Fruit fly (Drosophila melanogaster) whole organism, embryonic: ENCODE data around the gene LIMK1.

Experiments used
- Ada2b ChIP-seq: fragments of 200-800 bp; sonication (Bioruptor generic); IDR thresholded peaks from 2 replicates; pipeline ENCODE4 v1.3.6; 2022; ENCODE audit warnings: missing biosample characterization, missing genetic modification characterization
- C15 ChIP-seq: fragments of 200-800 bp; sonication (Bioruptor generic); IDR thresholded peaks from 3 replicates; pipeline ENCODE4 v1.3.6; 2022; ENCODE audit warnings: missing biosample characterization, missing genetic modification characterization
- CG10543 ChIP-seq: fragments of 200-800 bp; sonication (Bioruptor generic); optimal IDR thresholded peaks from 3 replicates; lab custom pipeline; 2017; ENCODE audit warnings: missing biosample characterization, mild to moderate bottlenecking, missing genetic modification characterization, moderate library complexity
- CG12391 ChIP-seq: fragments of 200-800 bp; sonication (Bioruptor generic); optimal IDR thresholded peaks from 3 replicates; lab custom pipeline; 2018; ENCODE audit warnings: missing biosample characterization, mild to moderate bottlenecking, missing genetic modification characterization, moderate library complexity
- CG13287 ChIP-seq: fragments of 200-800 bp; sonication (Bioruptor generic); IDR thresholded peaks from 2 replicates; pipeline ENCODE4 v1.3.6; 2022; ENCODE audit warnings: missing biosample characterization, missing genetic modification characterization; ENCODE audit not compliant: partially characterized antibody
- CG16813 ChIP-seq: fragments of 200-800 bp; sonication (Bioruptor generic); IDR thresholded peaks from 3 replicates; pipeline ENCODE4 v1.3.6; 2022; ENCODE audit warnings: missing biosample characterization, missing genetic modification characterization; ENCODE audit not compliant: partially characterized antibody
- CG17361 ChIP-seq: fragments of 200-800 bp; sonication (Bioruptor generic); IDR thresholded peaks from 3 replicates; pipeline ENCODE4 v1.3.6; 2022; ENCODE audit warnings: missing biosample characterization, missing genetic modification characterization
- CG17385 ChIP-seq: fragments of 200-800 bp; sonication (Bioruptor generic); optimal IDR thresholded peaks from 3 replicates; lab custom pipeline; 2018; ENCODE audit warnings: missing biosample characterization, mild to moderate bottlenecking, missing genetic modification characterization
- CG17802 ChIP-seq: fragments of 200-800 bp; sonication (Bioruptor generic); optimal IDR thresholded peaks from 2 replicates; lab custom pipeline; 2018; ENCODE audit warnings: missing biosample characterization, mild to moderate bottlenecking, missing genetic modification characterization, moderate library complexity
- CG2120 ChIP-seq: fragments of 200-800 bp; sonication (Bioruptor generic); optimal IDR thresholded peaks from 3 replicates; lab custom pipeline; 2016; ENCODE audit warnings: missing biosample characterization, missing genetic modification characterization
- CG2129 ChIP-seq: fragments of 200-800 bp; sonication (Bioruptor generic); IDR thresholded peaks from 2 replicates; pipeline ENCODE4 v1.3.6; 2022; ENCODE audit warnings: missing biosample characterization, missing genetic modification characterization; ENCODE audit not compliant: partially characterized antibody
- CG3838 ChIP-seq: fragments of 200-800 bp; sonication (Bioruptor generic); optimal IDR thresholded peaks from 3 replicates; lab custom pipeline; 2016; ENCODE audit warnings: missing biosample characterization, missing genetic modification characterization
- CG3847 ChIP-seq: fragments of 200-800 bp; sonication (Bioruptor generic); IDR thresholded peaks from 2 replicates; pipeline ENCODE4 v1.3.6; 2022; ENCODE audit warnings: missing biosample characterization, missing genetic modification characterization
- CG4617 ChIP-seq: fragments of 200-800 bp; sonication (Bioruptor generic); optimal IDR thresholded peaks from 3 replicates; lab custom pipeline; 2016; ENCODE audit warnings: missing biosample characterization, missing genetic modification characterization, borderline replicate concordance
- CG4820 ChIP-seq: fragments of 200-800 bp; sonication (Bioruptor generic); optimal IDR thresholded peaks from 3 replicates; lab custom pipeline; 2016; ENCODE audit warnings: missing biosample characterization, missing genetic modification characterization
- CG5180 ChIP-seq: fragments of 200-800 bp; sonication (Bioruptor generic); optimal IDR thresholded peaks from 3 replicates; lab custom pipeline; 2017; ENCODE audit warnings: missing biosample characterization, missing genetic modification characterization, mild to moderate bottlenecking, moderate library complexity, missing genetic modification reagents
- CG8359 ChIP-seq: fragments of 200-800 bp; sonication (Bioruptor generic); optimal IDR thresholded peaks from 2 replicates; lab custom pipeline; 2017; ENCODE audit warnings: missing biosample characterization, mild to moderate bottlenecking, missing genetic modification characterization, borderline replicate concordance
- CG8478 ChIP-seq: fragments of >200 bp; optimal IDR thresholded peaks from 2 replicates; lab custom pipeline; 2018
- CG9727 ChIP-seq: fragments of 200-800 bp; sonication (Bioruptor generic); optimal IDR thresholded peaks from 3 replicates; lab custom pipeline; 2017; ENCODE audit warnings: missing biosample characterization, mild to moderate bottlenecking, missing genetic modification characterization
- D19A ChIP-seq: fragments of 200-800 bp; optimal IDR thresholded peaks from 3 replicates; lab custom pipeline; 2019; ENCODE audit warnings: missing biosample characterization, mild to moderate bottlenecking, missing genetic modification characterization, moderate library complexity
- Dad ChIP-seq: fragments of 200-800 bp; sonication (Bioruptor generic); optimal IDR thresholded peaks from 3 replicates; lab custom pipeline; 2016; ENCODE audit warnings: missing biosample characterization, missing genetic modification characterization
- Deaf1 ChIP-seq: fragments of 200-800 bp; optimal IDR thresholded peaks from 3 replicates; lab custom pipeline; 2019; ENCODE audit warnings: missing biosample characterization, mild to moderate bottlenecking, missing genetic modification characterization, moderate library complexity
- E2f1 ChIP-seq: fragments of 200-800 bp; sonication (Bioruptor generic); IDR thresholded peaks from 2 replicates; pipeline ENCODE4 v1.3.6; 2022; ENCODE audit warnings: missing biosample characterization, missing genetic modification characterization
- E2f2 ChIP-seq: fragments of 200-800 bp; sonication (Bioruptor generic); IDR thresholded peaks from 2 replicates; pipeline ENCODE4 v1.3.6; 2022; ENCODE audit warnings: missing biosample characterization, missing genetic modification characterization
- H15 ChIP-seq: fragments of 200-800 bp; sonication (Bioruptor generic); IDR thresholded peaks from 3 replicates; pipeline ENCODE4 v1.3.6; 2022; ENCODE audit warnings: missing biosample characterization, missing genetic modification characterization
- MBD-R2 ChIP-seq: fragments of 200-800 bp; sonication (Bioruptor generic); IDR thresholded peaks from 2 replicates; pipeline ENCODE4 v1.3.6; 2022; ENCODE audit warnings: missing biosample characterization, missing genetic modification characterization
- Meics ChIP-seq: fragments of 200-800 bp; sonication (Bioruptor generic); optimal IDR thresholded peaks from 2 replicates; lab custom pipeline; 2017; ENCODE audit warnings: missing biosample characterization, mild to moderate bottlenecking, missing genetic modification characterization
- Oaz ChIP-seq: fragments of 200-800 bp; sonication (Bioruptor generic); IDR thresholded peaks from 2 replicates; pipeline ENCODE4 v1.3.6; 2022; ENCODE audit warnings: missing biosample characterization, missing genetic modification characterization
- PHDP ChIP-seq: fragments of 200-800 bp; sonication (Bioruptor generic); optimal IDR thresholded peaks from 3 replicates; lab custom pipeline; 2018; ENCODE audit warnings: missing biosample characterization, mild to moderate bottlenecking, missing genetic modification characterization, moderate library complexity
- Sry-β ChIP-seq: fragments of 200-800 bp; sonication (Bioruptor generic); optimal IDR thresholded peaks from 2 replicates; lab custom pipeline; 2018; ENCODE audit warnings: missing biosample characterization, mild to moderate bottlenecking, missing genetic modification characterization, moderate library complexity
- aop ChIP-seq: fragments of 200-800 bp; sonication (Bioruptor generic); IDR thresholded peaks from 2 replicates; pipeline ENCODE4 v1.3.6; 2022; ENCODE audit warnings: missing biosample characterization, missing genetic modification characterization
- ato ChIP-seq: fragments of 200-800 bp; sonication (Bioruptor generic); IDR thresholded peaks from 2 replicates; pipeline ENCODE4 v1.3.6; 2022; ENCODE audit warnings: missing biosample characterization, missing genetic modification characterization; ENCODE audit not compliant: partially characterized antibody
- bab2 ChIP-seq: fragments of 200-800 bp; sonication (Bioruptor generic); optimal IDR thresholded peaks from 2 replicates; lab custom pipeline; 2016; ENCODE audit warnings: missing biosample characterization, missing genetic modification characterization
- br ChIP-seq: fragments of >200 bp; optimal IDR thresholded peaks from 2 replicates; lab custom pipeline; 2017
- cas ChIP-seq: fragments of 200-800 bp; sonication (Bioruptor generic); IDR thresholded peaks from 2 replicates; pipeline ENCODE4 v1.3.6; 2022; ENCODE audit warnings: missing biosample characterization, missing genetic modification characterization
- danr ChIP-seq: fragments of 200-800 bp; sonication (Bioruptor generic); IDR thresholded peaks from 2 replicates; pipeline ENCODE4 v1.3.6; 2022; ENCODE audit warnings: missing biosample characterization, missing genetic modification characterization
- eyg ChIP-seq: fragments of 200-800 bp; sonication (Bioruptor generic); optimal IDR thresholded peaks from 3 replicates; lab custom pipeline; 2016; ENCODE audit warnings: missing biosample characterization, missing genetic modification characterization
- gce ChIP-seq: fragments of 200-800 bp; sonication (Bioruptor generic); IDR thresholded peaks from 3 replicates; pipeline ENCODE4 v1.3.6; 2022; ENCODE audit warnings: missing biosample characterization, missing genetic modification characterization
- gcm2 ChIP-seq: fragments of 200-800 bp; sonication (Bioruptor generic); optimal IDR thresholded peaks from 2 replicates; lab custom pipeline; 2016; ENCODE audit warnings: missing biosample characterization, missing genetic modification characterization
- knrl ChIP-seq: fragments of 200-800 bp; sonication (Bioruptor generic); IDR thresholded peaks from 3 replicates; pipeline ENCODE4 v1.3.6; 2022; ENCODE audit warnings: missing biosample characterization, missing genetic modification characterization; ENCODE audit not compliant: partially characterized antibody
- lmd ChIP-seq: fragments of 200-800 bp; sonication (Bioruptor generic); IDR thresholded peaks from 2 replicates; pipeline ENCODE4 v1.3.6; 2022; ENCODE audit warnings: missing biosample characterization, missing genetic modification characterization
- mld ChIP-seq: fragments of 200-800 bp; sonication (Bioruptor generic); IDR thresholded peaks from 3 replicates; pipeline ENCODE4 v1.3.6; 2022; ENCODE audit warnings: missing biosample characterization, missing genetic modification characterization; ENCODE audit not compliant: partially characterized antibody
- seq ChIP-seq: fragments of 200-800 bp; sonication (Bioruptor generic); IDR thresholded peaks from 2 replicates; pipeline ENCODE4 v1.3.6; 2022; ENCODE audit warnings: missing biosample characterization, missing genetic modification characterization
- stwl ChIP-seq: fragments of 200-800 bp; sonication (Bioruptor generic); optimal IDR thresholded peaks from 3 replicates; lab custom pipeline; 2018; ENCODE audit warnings: missing biosample characterization, mild to moderate bottlenecking, missing genetic modification characterization, moderate library complexity
- sug ChIP-seq: fragments of 200-800 bp; optimal IDR thresholded peaks from 2 replicates; lab custom pipeline; 2019; ENCODE audit warnings: missing biosample characterization, mild to moderate bottlenecking, missing genetic modification characterization, moderate library complexity
- trh ChIP-seq: fragments of 200-800 bp; sonication (Bioruptor generic); optimal IDR thresholded peaks from 2 replicates; lab custom pipeline; 2016; ENCODE audit warnings: missing biosample characterization, missing genetic modification characterization
- wdn ChIP-seq: fragments of 200-800 bp; sonication (Bioruptor generic); IDR thresholded peaks from 2 replicates; pipeline ENCODE4 v1.3.6; 2022; ENCODE audit warnings: missing biosample characterization, missing genetic modification characterization
- z ChIP-seq: fragments of 200-800 bp; sonication (Bioruptor generic); IDR thresholded peaks from 3 replicates; pipeline ENCODE4 v1.3.6; 2022; ENCODE audit warnings: missing biosample characterization, missing genetic modification characterization

The LIMK1 gene

dm6 chrX:12582984-12583869 is 8.8 kb downstream of the LIMK1 start, which contains the start of gene Pits (continued):
- peak; percentile 52; the same call in 2 of the 3 replicates for TF ChIP-seq gce (GFP tag; lab: Robert Waterston, UW)
- 0 out of 2 replicates have a peak, but pooled peaks have one; percentile 9 for TF ChIP-seq Ada2b (GFP tag; lab: Robert Waterston, UW)
- TF ChIP-seq seq = no peak
- 0 out of 2 replicates have a peak, but pooled peaks have one; percentile 22 for TF ChIP-seq wdn
- TF ChIP-seq CG13287 (GFP tag; lab: Robert Waterston, UW) = peak; percentile 70
- peak; percentile 12 for TF ChIP-seq CG4820 (GFP tag; lab: Kevin White, UChicago)
- TF ChIP-seq Meics (GFP tag; lab: Kevin White, UChicago) = peak; percentile 94
- TF ChIP-seq PHDP (tag; lab: Kevin White, UChicago) = peak; percentile 10
- peak; percentile 84 for TF ChIP-seq Deaf1
- TF ChIP-seq MBD-R2 = no peak; the same call in 1 of the 2 replicates
- 0 out of 3 replicates have a peak, but pooled peaks have one; percentile 43 for TF ChIP-seq mld (GFP tag; lab: Robert Waterston, UW)
- peak; percentile 45 for TF ChIP-seq CG2120 (GFP tag; lab: Kevin White, UChicago)
- peak; percentile 45; the same call in 1 of the 2 replicates for TF ChIP-seq lmd (GFP tag; lab: Robert Waterston, UW)
- peak; percentile 50; the same call in 1 of the 3 replicates for TF ChIP-seq CG17361 (GFP tag; lab: Robert Waterston, UW)
- TF ChIP-seq aop (GFP tag; lab: Robert Waterston, UW) = no peak; the same call in 1 of the 2 replicates
- peak; percentile 65 for TF ChIP-seq sug (tag; lab: Kevin White, UChicago)
- TF ChIP-seq CG16813 (GFP tag; lab: Robert Waterston, UW) = peak; percentile 34; the same call in 1 of the 3 replicates
- TF ChIP-seq CG2129 (GFP tag; lab: Robert Waterston, UW) = no peak
- TF ChIP-seq C15 (GFP tag; lab: Robert Waterston, UW) = no peak
- TF ChIP-seq Oaz (GFP tag; lab: Robert Waterston, UW) = peak; percentile 11; the same call in 1 of the 2 replicates
- peak; percentile 56 for TF ChIP-seq CG3847 (GFP tag; lab: Robert Waterston, UW)
- peak; percentile 50; the same call in 1 of the 3 replicates for TF ChIP-seq knrl (GFP tag; lab: Robert Waterston, UW)
- peak; percentile 55 for TF ChIP-seq CG12391 (tag; lab: Kevin White, UChicago)
- peak; percentile 35 for TF ChIP-seq E2f1 (GFP tag; lab: Robert Waterston, UW)
- no peak for TF ChIP-seq eyg (GFP tag; lab: Kevin White, UChicago)
- TF ChIP-seq bab2 = peak; percentile 13
- TF ChIP-seq CG4617 (GFP tag; lab: Kevin White, UChicago) = peak; percentile 31
- TF ChIP-seq CG17802 = no peak
- TF ChIP-seq CG17385 (GFP tag; lab: Kevin White, UChicago) = peak; percentile 37
- TF ChIP-seq H15 (GFP tag; lab: Robert Waterston, UW) = no peak
- no peak for TF ChIP-seq CG8478 (lab: Kevin White, UChicago)
- TF ChIP-seq trh (GFP tag; lab: Kevin White, UChicago) = no peak
- peak; percentile 26 for TF ChIP-seq CG5180 (GFP tag; lab: Kevin White, UChicago)
- TF ChIP-seq br (lab: Kevin White, UChicago) = no peak
- TF ChIP-seq z (GFP tag; lab: Robert Waterston, UW) = no peak
- TF ChIP-seq Dad = peak; percentile 53
- no peak for TF ChIP-seq CG8359 (GFP tag; lab: Kevin White, UChicago)
- TF ChIP-seq CG10543 (GFP tag; lab: Kevin White, UChicago) = peak; percentile 92
- peak; percentile 23 for TF ChIP-seq D19A (tag; lab: Kevin White, UChicago)
- no peak; the same call in 1 of the 2 replicates for TF ChIP-seq cas (GFP tag; lab: Robert Waterston, UW)
- peak; percentile 67 for TF ChIP-seq E2f2
- peak; percentile 14 for TF ChIP-seq gcm2 (GFP tag; lab: Kevin White, UChicago)
- TF ChIP-seq Sry-β = no peak
- TF ChIP-seq stwl (tag; lab: Kevin White, UChicago) = no peak
- TF ChIP-seq CG9727 = peak; percentile 43
- peak; percentile 42; the same call in 1 of the 2 replicates for TF ChIP-seq ato (GFP tag; lab: Robert Waterston, UW)
- TF ChIP-seq danr (GFP tag; lab: Robert Waterston, UW) = no peak
- no peak for TF ChIP-seq CG3838 (GFP tag; lab: Kevin White, UChicago)
